Worm (Caenorhabditis elegans): Measurements from ENCODE around the gene pfn-2.
A peak's percentile ranks its signal among the peaks of the same experiment; 100 is the strongest.

Gene pfn-2

DNA sequence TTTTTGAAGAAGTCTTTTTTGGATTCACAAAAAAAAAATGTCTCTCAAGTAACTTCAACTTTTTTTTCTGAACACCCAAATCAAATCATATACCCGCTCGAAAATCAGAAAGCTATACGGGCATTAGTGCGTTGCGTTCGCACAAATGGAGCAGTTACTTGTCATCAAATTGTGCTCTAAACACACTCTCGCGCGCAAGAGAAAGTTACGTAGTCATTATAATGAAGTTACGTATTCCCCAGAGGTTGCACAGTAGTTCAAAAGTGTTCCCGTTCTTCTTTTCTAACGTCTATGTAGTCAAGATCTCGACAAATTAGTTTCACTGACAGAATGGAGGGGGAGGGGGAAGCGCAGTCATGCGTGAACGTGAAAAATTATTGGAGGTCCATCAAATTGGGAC is 32.3 kb downstream of the pfn-2 start:
- no peak for TF ChIP-seq pax-3 (tag; optimal IDR thresholded peaks at IDR 0.05)
- no peak for TF ChIP-seq C16A3.4 (tag; optimal IDR thresholded peaks at IDR 0.05)
- TF ChIP-seq hlh-4 (tag; optimal IDR thresholded peaks at IDR 0.05) = no peak
- no peak for TF ChIP-seq mdl-1 (tag; optimal IDR thresholded peaks at IDR 0.05)
- TF ChIP-seq egl-13 (tag; optimal IDR thresholded peaks at IDR 0.05) = no peak

DNA sequence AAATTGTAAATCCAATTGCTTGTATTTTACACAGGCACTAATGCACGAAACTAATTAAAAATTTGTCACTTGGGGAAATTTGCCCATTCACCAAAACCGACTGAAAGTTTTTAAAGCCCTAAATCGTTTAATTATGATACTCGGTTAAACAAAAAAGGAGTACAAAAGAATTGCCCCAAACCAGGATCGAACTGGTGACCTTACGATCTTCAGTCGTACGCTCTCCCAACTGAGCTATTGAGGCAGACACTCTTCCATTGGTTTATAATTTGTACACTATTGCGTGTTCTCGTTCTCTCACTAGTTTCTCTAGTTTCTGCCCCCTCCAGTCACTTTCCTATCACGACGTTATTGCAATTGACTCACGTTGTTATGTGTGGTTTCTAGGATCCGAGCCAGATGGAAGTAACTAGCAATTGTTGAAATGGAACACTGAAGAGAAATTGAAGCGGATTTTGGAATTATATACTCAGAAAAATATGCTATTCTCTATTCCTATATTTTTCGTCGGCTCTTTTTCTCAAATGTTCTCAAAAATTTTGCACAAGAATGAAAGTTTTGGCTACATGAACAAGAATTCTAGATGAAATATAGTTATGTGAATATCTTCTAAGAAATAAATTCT is 34.5 kb downstream of the pfn-2 start:
- TF ChIP-seq isw-1 (GFP tag; IDR thresholded peaks at IDR 0.05) (no peak), lin-35 (GFP tag; optimal IDR thresholded peaks at IDR 0.05) (peak in 1 of 2 experiments; percentile 57), elt-2 (tag; optimal IDR thresholded peaks at IDR 0.05) (peak; percentile 49), nhr-12 (tag; optimal IDR thresholded peaks at IDR 0.05) (no peak), tlp-1 (tag; optimal IDR thresholded peaks at IDR 0.05) (no peak), nhr-85 (tag) (no peak), C04F5.9 (tag; optimal IDR thresholded peaks at IDR 0.05) (no peak), nhr-237 (tag; optimal IDR thresholded peaks at IDR 0.05) (no peak), xbp-1 (tag; optimal IDR thresholded peaks at IDR 0.05) (peak; percentile 49), ces-1 (GFP tag; optimal IDR thresholded peaks at IDR 0.05) (no peak), zip-4 (GFP tag; optimal IDR thresholded peaks at IDR 0.05) (no peak), ceh-8 (GFP tag; optimal IDR thresholded peaks at IDR 0.05) (no peak), dsc-1 (tag; optimal IDR thresholded peaks at IDR 0.05) (peak; percentile 71), unc-30 (tag; optimal IDR thresholded peaks at IDR 0.05) (no peak), ceh-63 (GFP tag; optimal IDR thresholded peaks at IDR 0.05) (no peak), unc-98 (GFP tag; IDR thresholded peaks at IDR 0.05) (no peak), alr-1 (tag; optimal IDR thresholded peaks at IDR 0.05; ENCODE audit: borderline replicate concordance) (no peak), mep-1 (tag; optimal IDR thresholded peaks at IDR 0.05) (peak; percentile 4), nhr-28 (tag; optimal IDR thresholded peaks at IDR 0.05) (no peak), mef-2 (tag; optimal IDR thresholded peaks at IDR 0.05) (no peak), ceh-82 (tag; optimal IDR thresholded peaks at IDR 0.05) (peak in 2 of 3 experiments; percentile 17 to 44), unc-62 (GFP tag; optimal IDR thresholded peaks at IDR 0.05) (no peak), tbx-2 (tag; optimal IDR thresholded peaks at IDR 0.05) (peak; percentile 26), nhr-71 (tag; optimal IDR thresholded peaks at IDR 0.05) (peak; percentile 56), sup-37 (GFP tag; optimal IDR thresholded peaks at IDR 0.05) (no peak), unc-86 (tag; optimal IDR thresholded peaks at IDR 0.05) (no peak), fos-1 (tag; optimal IDR thresholded peaks at IDR 0.05) (peak; percentile 0), F16B12.6 (tag; optimal IDR thresholded peaks at IDR 0.05) (no peak), lsy-2 (tag; optimal IDR thresholded peaks at IDR 0.05) (peak in 1 of 2 experiments; percentile 50), elt-3 (tag; optimal IDR thresholded peaks at IDR 0.05) (peak in 2 of 6 experiments; percentile 24 to 28), nhr-11 (tag; optimal IDR thresholded peaks at IDR 0.05) (no peak), nhr-77 (tag; optimal IDR thresholded peaks at IDR 0.05) (peak; percentile 18), mdl-1 (tag; optimal IDR thresholded peaks at IDR 0.05) (peak in 1 of 2 experiments; percentile 13), fkh-4 (tag; optimal IDR thresholded peaks at IDR 0.05; ENCODE audit: borderline replicate concordance) (no peak), fkh-10 (GFP tag; optimal IDR thresholded peaks at IDR 0.05) (no peak), ama-1 (optimal IDR thresholded peaks at IDR 0.05) (no peak), irx-1 (tag; optimal IDR thresholded peaks at IDR 0.05) (no peak), pqm-1 (tag; optimal IDR thresholded peaks at IDR 0.05) (no peak), ceh-90 (tag; optimal IDR thresholded peaks at IDR 0.05) (no peak), sptf-1 (tag; optimal IDR thresholded peaks at IDR 0.05) (no peak), snpc-4 (tag; optimal IDR thresholded peaks at IDR 0.05) (no peak), nhr-47 (tag; optimal IDR thresholded peaks at IDR 0.05) (peak; percentile 70), lin-13 (GFP tag; optimal IDR thresholded peaks at IDR 0.05) (no peak), aly-2 (tag; optimal IDR thresholded peaks at IDR 0.05) (peak; percentile 26), skn-1 (tag; optimal IDR thresholded peaks at IDR 0.05) (no peak), nhr-19 (GFP tag; conservative IDR thresholded peaks at IDR 0.05) (peak; percentile 57), nhr-90 (tag; optimal IDR thresholded peaks at IDR 0.05; ENCODE audit: poor library complexity) (peak; percentile 27), lin-14 (GFP tag; optimal IDR thresholded peaks at IDR 0.05) (peak; percentile 39)
